Fruit fly (Drosophila melanogaster) whole organism: ENCODE results near the gene Piezo.

ENCODE experiments used
- CG8478 ChIP-seq: fragments of >200 bp; optimal IDR thresholded peaks from 2 replicates; lab custom pipeline; 2018; ENCODE audit warnings: inconsistent platforms
- EcR ChIP-seq, 2 experiments: fragments of >200 bp; optimal IDR thresholded peaks; 2 replicates each; lab custom pipeline; 2017; ENCODE audit warnings: missing biosample characterization in 2 of 2, missing genetic modification characterization in 2 of 2, missing genetic modification reagents in 2 of 2
- pan ChIP-seq: fragments of >200 bp; optimal IDR thresholded peaks from 2 replicates; lab custom pipeline; 2017
- psq ChIP-seq: fragments of >200 bp; optimal IDR thresholded peaks from 2 replicates; lab custom pipeline; 2017

DNA sequence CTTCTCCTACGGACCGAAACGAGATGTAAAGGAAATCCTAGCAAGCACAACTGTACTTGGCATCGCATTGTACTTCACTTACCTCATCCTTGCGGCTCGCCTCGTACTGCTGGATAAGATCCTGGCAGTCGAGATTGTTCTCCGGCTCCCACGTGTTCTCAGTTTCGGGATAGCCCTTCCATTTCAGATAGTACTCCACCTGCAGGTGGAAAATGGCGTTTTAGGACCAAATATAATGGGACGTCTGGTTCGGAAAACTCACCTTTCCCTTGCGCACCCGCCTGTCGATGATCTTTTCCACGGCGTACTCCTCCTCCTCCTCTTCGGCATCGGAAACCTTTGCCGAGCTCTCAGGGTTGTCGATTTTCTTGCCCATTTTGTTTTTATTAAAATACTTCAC lies 47.6 kb downstream of the Piezo start:
- no peak for TF ChIP-seq EcR (GFP tag; optimal IDR thresholded peaks at IDR 0.05; lab: Kevin White, UChicago)
- no peak for TF ChIP-seq psq
- no peak for TF ChIP-seq pan
- TF ChIP-seq CG8478 (lab: Kevin White, UChicago) = no peak
